Fruit fly (Drosophila melanogaster) whole organism, embryonic: ENCODE results near the gene CG42852.

ENCODE experiments used
- Ada2b ChIP-seq: fragments of 200-800 bp; sonication (Bioruptor generic); IDR thresholded peaks from 2 replicates; pipeline ENCODE4 v1.3.6; 2022; ENCODE audit warnings: missing biosample characterization, missing genetic modification characterization
- Bgb ChIP-seq: fragments of 200-800 bp; sonication (Bioruptor generic); IDR thresholded peaks from 2 replicates; pipeline ENCODE4 v1.3.6; 2022; ENCODE audit warnings: missing biosample characterization, missing genetic modification characterization; ENCODE audit not compliant: partially characterized antibody
- CG11085 ChIP-seq: fragments of 200-800 bp; sonication (Bioruptor generic); IDR thresholded peaks from 2 replicates; pipeline ENCODE4 v1.3.6; 2022; ENCODE audit warnings: missing biosample characterization, missing genetic modification characterization
- CG13287 ChIP-seq: fragments of 200-800 bp; sonication (Bioruptor generic); IDR thresholded peaks from 2 replicates; pipeline ENCODE4 v1.3.6; 2022; ENCODE audit warnings: missing biosample characterization, missing genetic modification characterization; ENCODE audit not compliant: partially characterized antibody
- CG13894 ChIP-seq: fragments of 200-800 bp; sonication (Bioruptor generic); optimal IDR thresholded peaks from 3 replicates; lab custom pipeline; 2018; ENCODE audit warnings: missing biosample characterization, mild to moderate bottlenecking, missing genetic modification characterization, moderate library complexity
- CG14050 ChIP-seq: fragments of 200-800 bp; sonication (Bioruptor generic); IDR thresholded peaks from 3 replicates; pipeline ENCODE4 v1.3.6; 2022; ENCODE audit warnings: missing biosample characterization, missing genetic modification characterization
- CG14441 ChIP-seq: fragments of 200-800 bp; sonication (Bioruptor generic); IDR thresholded peaks from 2 replicates; pipeline ENCODE4 v1.3.6; 2022; ENCODE audit warnings: missing biosample characterization, missing genetic modification characterization
- CG15514 ChIP-seq: fragments of 200-800 bp; sonication (Bioruptor generic); optimal IDR thresholded peaks from 3 replicates; lab custom pipeline; 2017; ENCODE audit warnings: missing biosample characterization, missing genetic modification characterization, mild to moderate bottlenecking, moderate library complexity, missing genetic modification reagents
- CG17385 ChIP-seq: fragments of 200-800 bp; sonication (Bioruptor generic); optimal IDR thresholded peaks from 3 replicates; lab custom pipeline; 2018; ENCODE audit warnings: missing biosample characterization, mild to moderate bottlenecking, missing genetic modification characterization
- CG17612 ChIP-seq: fragments of 200-800 bp; sonication (Bioruptor generic); IDR thresholded peaks from 2 replicates; pipeline ENCODE4 v1.3.6; 2022; ENCODE audit warnings: missing biosample characterization, missing genetic modification characterization
- CG32532 ChIP-seq: fragments of 200-800 bp; sonication (Bioruptor generic); IDR thresholded peaks from 2 replicates; pipeline ENCODE4 v1.3.6; 2022; ENCODE audit warnings: missing biosample characterization, missing genetic modification characterization
- CG4404 ChIP-seq: fragments of 200-800 bp; sonication (Bioruptor generic); IDR thresholded peaks from 2 replicates; pipeline ENCODE4 v1.3.6; 2022; ENCODE audit warnings: missing biosample characterization, missing genetic modification characterization
- CG6813 ChIP-seq: fragments of 200-800 bp; sonication (Bioruptor generic); optimal IDR thresholded peaks from 2 replicates; lab custom pipeline; 2017; ENCODE audit warnings: missing biosample characterization, missing genetic modification characterization, mild to moderate bottlenecking, moderate library complexity, missing genetic modification reagents
- Dbx ChIP-seq: fragments of 200-800 bp; sonication (Bioruptor generic); IDR thresholded peaks from 3 replicates; pipeline ENCODE4 v1.3.6; 2022; ENCODE audit warnings: missing biosample characterization, missing genetic modification characterization
- Dip3 ChIP-seq: fragments of 200-800 bp; sonication (Bioruptor generic); optimal IDR thresholded peaks from 3 replicates; lab custom pipeline; 2016; ENCODE audit warnings: missing biosample characterization, missing genetic modification characterization
- Doc2 ChIP-seq: fragments of 200-800 bp; sonication (Bioruptor generic); IDR thresholded peaks from 2 replicates; pipeline ENCODE4 v1.3.6; 2022; ENCODE audit warnings: missing biosample characterization, missing genetic modification characterization
- Fer1 ChIP-seq: fragments of 200-800 bp; sonication (Bioruptor generic); optimal IDR thresholded peaks from 2 replicates; lab custom pipeline; 2017; ENCODE audit warnings: missing biosample characterization, mild to moderate bottlenecking, missing genetic modification characterization
- H15 ChIP-seq: fragments of 200-800 bp; sonication (Bioruptor generic); IDR thresholded peaks from 3 replicates; pipeline ENCODE4 v1.3.6; 2022; ENCODE audit warnings: missing biosample characterization, missing genetic modification characterization
- Hmr ChIP-seq: fragments of 200-800 bp; sonication (Bioruptor generic); optimal IDR thresholded peaks from 3 replicates; lab custom pipeline; 2017; ENCODE audit warnings: mild to moderate bottlenecking, missing biosample characterization, missing genetic modification reagents, missing genetic modification characterization
- Jarid2 ChIP-seq: fragments of 200-800 bp; sonication (Bioruptor generic); optimal IDR thresholded peaks from 3 replicates; lab custom pipeline; 2017; ENCODE audit warnings: mild to moderate bottlenecking, missing biosample characterization, missing genetic modification reagents, missing genetic modification characterization
- Meics ChIP-seq: fragments of 200-800 bp; sonication (Bioruptor generic); optimal IDR thresholded peaks from 2 replicates; lab custom pipeline; 2017; ENCODE audit warnings: missing biosample characterization, mild to moderate bottlenecking, missing genetic modification characterization
- NC2α ChIP-seq: fragments of 200-800 bp; sonication (Bioruptor generic); optimal IDR thresholded peaks from 2 replicates; lab custom pipeline; 2016; ENCODE audit warnings: missing biosample characterization, missing genetic modification characterization
- Neu2 ChIP-seq: fragments of 200-800 bp; sonication (Bioruptor generic); optimal IDR thresholded peaks from 3 replicates; lab custom pipeline; 2016; ENCODE audit warnings: missing biosample characterization, missing genetic modification characterization, borderline replicate concordance
- Poxn ChIP-seq: fragments of 200-800 bp; sonication (Bioruptor generic); IDR thresholded peaks from 2 replicates; pipeline ENCODE4 v1.3.6; 2022; ENCODE audit warnings: missing biosample characterization, missing genetic modification characterization
- Tbp ChIP-seq: fragments of >200 bp; optimal IDR thresholded peaks from 2 replicates; lab custom pipeline; 2018; ENCODE audit warnings: missing biosample characterization, missing genetic modification characterization
- Trl ChIP-seq, 3 experiments: fragments of >200 bp in 2 of 3; fragments of 200-800 bp in 1 of 3; sonication (Bioruptor generic) in 1 of 3; optimal IDR thresholded peaks; 2 replicates in 1 of 3; 3 replicates in 2 of 3; lab custom pipeline; 2016 to 2017; ENCODE audit warnings: missing biosample characterization in 1 of 3, missing genetic modification characterization in 1 of 3
- ac ChIP-seq: fragments of 200-800 bp; sonication (Bioruptor generic); optimal IDR thresholded peaks from 3 replicates; lab custom pipeline; 2017; ENCODE audit warnings: missing biosample characterization, mild to moderate bottlenecking, missing genetic modification characterization
- amos ChIP-seq: fragments of 200-800 bp; sonication (Bioruptor generic); IDR thresholded peaks from 2 replicates; pipeline ENCODE4 v1.3.6; 2022; ENCODE audit warnings: missing biosample characterization, missing genetic modification characterization; ENCODE audit not compliant: partially characterized antibody
- ara ChIP-seq: fragments of 200-800 bp; sonication (Bioruptor generic); IDR thresholded peaks from 2 replicates; pipeline ENCODE4 v1.3.6; 2022; ENCODE audit warnings: missing biosample characterization, missing genetic modification characterization
- bsh ChIP-seq, 2 experiments: fragments of 200-800 bp; sonication (Bioruptor generic); optimal IDR thresholded peaks; 2 replicates each; lab custom pipeline; 2017 to 2018; ENCODE audit warnings: mild to moderate bottlenecking in 2 of 2, missing biosample characterization in 2 of 2, missing genetic modification characterization in 2 of 2, moderate library complexity in 1 of 2
- chinmo ChIP-seq: fragments of 200-800 bp; sonication (Bioruptor generic); IDR thresholded peaks from 4 replicates; pipeline ENCODE4 v1.3.6; 2022; ENCODE audit warnings: missing biosample characterization, missing genetic modification characterization; ENCODE audit not compliant: partially characterized antibody
- chm ChIP-seq: fragments of 200-800 bp; sonication (Bioruptor generic); IDR thresholded peaks from 2 replicates; pipeline ENCODE4 v1.3.6; 2022; ENCODE audit warnings: missing biosample characterization, missing genetic modification characterization
- crp ChIP-seq, 2 experiments: fragments of 200-800 bp; sonication (Bioruptor generic); optimal IDR thresholded peaks; 2 replicates in 1 of 2; 3 replicates in 1 of 2; lab custom pipeline; 2017; ENCODE audit warnings: missing biosample characterization in 2 of 2, missing genetic modification characterization in 2 of 2, mild to moderate bottlenecking in 1 of 2, moderate library complexity in 1 of 2
- cwo ChIP-seq: fragments of 200-800 bp; sonication (Bioruptor generic); optimal IDR thresholded peaks from 3 replicates; lab custom pipeline; 2017; ENCODE audit warnings: missing biosample characterization, missing genetic modification characterization, mild to moderate bottlenecking, moderate library complexity, missing genetic modification reagents
- danr ChIP-seq: fragments of 200-800 bp; sonication (Bioruptor generic); IDR thresholded peaks from 2 replicates; pipeline ENCODE4 v1.3.6; 2022; ENCODE audit warnings: missing biosample characterization, missing genetic modification characterization
- dm ChIP-seq: fragments of 200-800 bp; sonication (Bioruptor generic); optimal IDR thresholded peaks from 3 replicates; lab custom pipeline; 2016; ENCODE audit warnings: missing biosample characterization, missing genetic modification characterization
- exex ChIP-seq: fragments of 200-800 bp; sonication (Bioruptor generic); optimal IDR thresholded peaks from 4 replicates; lab custom pipeline; 2018; ENCODE audit warnings: missing biosample characterization, mild to moderate bottlenecking, missing genetic modification characterization, moderate library complexity
- gro ChIP-seq: fragments of 200-800 bp; sonication (Bioruptor generic); optimal IDR thresholded peaks from 2 replicates; lab custom pipeline; 2016; ENCODE audit warnings: missing biosample characterization, missing genetic modification characterization
- hkb ChIP-seq, 2 experiments: fragments of 200-800 bp in 1 of 2; fragments of >200 bp in 1 of 2; sonication (Bioruptor generic) in 1 of 2; IDR thresholded peaks in 1 of 2; optimal IDR thresholded peaks in 1 of 2; 2 replicates each; pipeline versions ENCODE4 v1.3.6 to Lab custom; 2017 to 2022; ENCODE audit warnings: missing biosample characterization in 1 of 2, missing genetic modification characterization in 1 of 2
- lab ChIP-seq: fragments of 200-800 bp; sonication (Bioruptor generic); optimal IDR thresholded peaks from 3 replicates; lab custom pipeline; 2017; ENCODE audit warnings: missing biosample characterization, missing genetic modification characterization, mild to moderate bottlenecking, moderate library complexity, missing genetic modification reagents
- p53 ChIP-seq: fragments of 200-800 bp; sonication (Bioruptor generic); optimal IDR thresholded peaks from 2 replicates; lab custom pipeline; 2016; ENCODE audit warnings: missing biosample characterization, missing genetic modification characterization
- pfk ChIP-seq: fragments of 200-800 bp; sonication (Bioruptor generic); optimal IDR thresholded peaks from 2 replicates; lab custom pipeline; 2018; ENCODE audit warnings: missing biosample characterization, mild to moderate bottlenecking, missing genetic modification characterization, moderate library complexity
- pita ChIP-seq: fragments of 200-800 bp; sonication (Bioruptor generic); optimal IDR thresholded peaks from 2 replicates; lab custom pipeline; 2017; ENCODE audit warnings: missing biosample characterization, mild to moderate bottlenecking, missing genetic modification characterization
- shn ChIP-seq: fragments of 200-800 bp; sonication (Bioruptor generic); optimal IDR thresholded peaks from 3 replicates; lab custom pipeline; 2016; ENCODE audit warnings: missing biosample characterization, missing genetic modification characterization
- sna ChIP-seq: fragments of 200-800 bp; sonication (Bioruptor generic); IDR thresholded peaks from 2 replicates; pipeline ENCODE4 v1.3.6; 2022; ENCODE audit warnings: missing biosample characterization, missing genetic modification characterization; ENCODE audit not compliant: partially characterized antibody
- ttk ChIP-seq: fragments of 200-800 bp; sonication (Bioruptor generic); IDR thresholded peaks from 2 replicates; pipeline ENCODE4 v2.1.2; 2022; ENCODE audit warnings: missing biosample characterization, missing genetic modification characterization
- tup ChIP-seq: fragments of 200-800 bp; sonication (Bioruptor generic); optimal IDR thresholded peaks from 2 replicates; lab custom pipeline; 2016; ENCODE audit warnings: missing biosample characterization, mild to moderate bottlenecking, missing genetic modification characterization, moderate library complexity
- zf30C ChIP-seq: fragments of 200-800 bp; sonication (Bioruptor generic); optimal IDR thresholded peaks from 3 replicates; lab custom pipeline; 2018; ENCODE audit warnings: missing biosample characterization, mild to moderate bottlenecking, missing genetic modification characterization

CG42852 gene

dm6 chr3L:16800026-16800425 is 44.7 kb downstream of the CG42852 start:
- TF ChIP-seq ac (GFP tag; lab: Kevin White, UChicago), result no peak
- peak; percentile 39 for TF ChIP-seq zf30C (GFP tag; lab: Kevin White, UChicago)
- no peak for TF ChIP-seq H15
- TF ChIP-seq CG32532 (GFP tag; lab: Robert Waterston, UW), result peak; percentile 43; the same call in 1 of the 2 replicates
- peak; percentile 33 for TF ChIP-seq gro (GFP tag; lab: Kevin White, UChicago)
- 0 out of 2 replicates have a peak, but pooled peaks have one; percentile 8 for TF ChIP-seq ara (GFP tag; lab: Robert Waterston, UW)
- peak; percentile 69 for TF ChIP-seq Jarid2 (GFP tag; lab: Kevin White, UChicago)
- TF ChIP-seq danr, result no peak
- TF ChIP-seq hkb (optimal IDR thresholded peaks at IDR 0.05; lab: Kevin White, UChicago), result no peak
- no peak for TF ChIP-seq hkb (GFP tag; IDR thresholded peaks at IDR 0.05; lab: Robert Waterston, UW)
- no peak for TF ChIP-seq crp (GFP tag; optimal IDR thresholded peaks at IDR 0.05; lab: Kevin White, UChicago)
- TF ChIP-seq CG17612 (GFP tag; lab: Robert Waterston, UW), result 0 out of 2 replicates have a peak, but pooled peaks have one; percentile 14
- peak; percentile 56 for TF ChIP-seq lab (GFP tag; lab: Kevin White, UChicago)
- peak; percentile 47 for TF ChIP-seq Bgb (GFP tag; lab: Robert Waterston, UW)
- peak; percentile 26; the same call in 1 of the 2 replicates for TF ChIP-seq amos (GFP tag; lab: Robert Waterston, UW)
- no peak for TF ChIP-seq shn (GFP tag; lab: Kevin White, UChicago)
- peak; percentile 1 for TF ChIP-seq CG17385 (GFP tag; lab: Kevin White, UChicago)
- no peak for TF ChIP-seq CG14050
- TF ChIP-seq Meics (GFP tag; lab: Kevin White, UChicago), result peak; percentile 7
- no peak for TF ChIP-seq tup
- TF ChIP-seq chinmo (GFP tag; lab: Robert Waterston, UW), result peak; percentile 61; the same call in 1 of the 4 replicates
- peak; percentile 16 for TF ChIP-seq Hmr
- peak in 1 of 2 experiments; percentile 25 for TF ChIP-seq bsh (GFP tag; optimal IDR thresholded peaks at IDR 0.05; lab: Kevin White, UChicago)
- no peak for TF ChIP-seq p53 (GFP tag; lab: Kevin White, UChicago)
- peak; percentile 19 for TF ChIP-seq Fer1 (GFP tag; lab: Kevin White, UChicago)
- TF ChIP-seq Trl (optimal IDR thresholded peaks at IDR 0.05; lab: Kevin White, UChicago), result peak; percentile 45 to 46
- TF ChIP-seq Trl (GFP tag; optimal IDR thresholded peaks at IDR 0.05; lab: Kevin White, UChicago), result no peak
- no peak for TF ChIP-seq NC2α (GFP tag; lab: Kevin White, UChicago)
- no peak for TF ChIP-seq CG4404 (GFP tag; lab: Robert Waterston, UW)
- TF ChIP-seq sna (GFP tag; lab: Robert Waterston, UW), result 0 out of 2 replicates have a peak, but pooled peaks have one; percentile 28
- peak; percentile 10; the same call in 1 of the 2 replicates for TF ChIP-seq CG13287 (GFP tag; lab: Robert Waterston, UW)
- 0 out of 3 replicates have a peak, but pooled peaks have one; percentile 23 for TF ChIP-seq Dbx (GFP tag; lab: Robert Waterston, UW)
- TF ChIP-seq Dip3, result no peak
- TF ChIP-seq exex (tag; lab: Kevin White, UChicago), result peak; percentile 12
- TF ChIP-seq Tbp (GFP tag; lab: Kevin White, UChicago), result no peak
- TF ChIP-seq CG14441 (GFP tag; lab: Robert Waterston, UW), result peak; percentile 29; the same call in 1 of the 2 replicates
- no peak for TF ChIP-seq Doc2 (GFP tag; lab: Robert Waterston, UW)
- no peak for TF ChIP-seq pfk (GFP tag; lab: Kevin White, UChicago)
- 0 out of 2 replicates have a peak, but pooled peaks have one; percentile 13 for TF ChIP-seq ttk (GFP tag; lab: Robert Waterston, UW)
- TF ChIP-seq CG13894 (tag; lab: Kevin White, UChicago), result peak; percentile 3
- peak; percentile 43 for TF ChIP-seq cwo
- TF ChIP-seq pita (GFP tag; lab: Kevin White, UChicago), result no peak
- no peak for TF ChIP-seq Neu2 (GFP tag; lab: Kevin White, UChicago)
- no peak for TF ChIP-seq Poxn (GFP tag; lab: Robert Waterston, UW)
- TF ChIP-seq Ada2b (GFP tag; lab: Robert Waterston, UW), result no peak
- TF ChIP-seq dm (GFP tag; lab: Kevin White, UChicago), result no peak
- TF ChIP-seq CG11085 (GFP tag; lab: Robert Waterston, UW), result no peak
- peak; percentile 30 for TF ChIP-seq CG15514 (GFP tag; lab: Kevin White, UChicago)
- TF ChIP-seq CG6813 (GFP tag; lab: Kevin White, UChicago), result no peak
- peak; percentile 59 for TF ChIP-seq chm (GFP tag; lab: Robert Waterston, UW)
